Worm (Caenorhabditis elegans) whole organism, L2 larva: Measurements from ENCODE around the gene Y66D12A.6.

Source experiments
- C34F6.9 ChIP-seq: fragments of 150-350 bp; optimal IDR thresholded peaks from 2 replicates; lab custom pipeline; 2014; ENCODE audit warnings: missing biosample characterization, missing genetic modification characterization
- F13H6.1 ChIP-seq: sonication (generic microtip); optimal IDR thresholded peaks from 2 replicates; lab custom pipeline; 2016; ENCODE audit warnings: missing genetic modification characterization, missing compliant biosample characterization
- R02D3.7 ChIP-seq: fragments of 150-350 bp; optimal IDR thresholded peaks from 2 replicates; lab custom pipeline; 2014; ENCODE audit warnings: missing biosample characterization, missing genetic modification characterization
- ZK546.5 ChIP-seq: sonication (generic microtip); optimal IDR thresholded peaks from 2 replicates; lab custom pipeline; 2017; ENCODE audit warnings: missing biosample characterization, missing genetic modification characterization
- aly-2 ChIP-seq: fragments of 150-350 bp; optimal IDR thresholded peaks from 2 replicates; lab custom pipeline; 2014; ENCODE audit warnings: missing biosample characterization, missing genetic modification characterization
- ceh-16 ChIP-seq: fragments of 150-350 bp; optimal IDR thresholded peaks from 2 replicates; lab custom pipeline; 2014; ENCODE audit warnings: missing biosample characterization, missing genetic modification characterization
- ceh-82 ChIP-seq: fragments of 150-350 bp; optimal IDR thresholded peaks from 2 replicates; lab custom pipeline; 2014; ENCODE audit warnings: missing biosample characterization, missing genetic modification characterization
- crh-2 ChIP-seq: sonication (generic microtip); optimal IDR thresholded peaks from 2 replicates; lab custom pipeline; 2017; ENCODE audit warnings: missing biosample characterization, missing genetic modification characterization
- dmd-4 ChIP-seq: sonication (generic microtip); optimal IDR thresholded peaks from 2 replicates; lab custom pipeline; 2017; ENCODE audit warnings: missing biosample characterization, missing genetic modification characterization
- egl-27 ChIP-seq: sonication (generic microtip); optimal IDR thresholded peaks from 3 replicates; lab custom pipeline; 2017; ENCODE audit warnings: missing biosample characterization, missing genetic modification reagents, missing genetic modification characterization
- elt-1 ChIP-seq: fragments of 150-350 bp; optimal IDR thresholded peaks from 2 replicates; lab custom pipeline; 2014; ENCODE audit warnings: missing biosample characterization, missing genetic modification characterization
- elt-3 ChIP-seq: sonication (generic microtip); optimal IDR thresholded peaks from 2 replicates; lab custom pipeline; 2017; ENCODE audit warnings: missing biosample characterization, missing genetic modification characterization
- fos-1 ChIP-seq: fragments of 150-350 bp; optimal IDR thresholded peaks from 2 replicates; lab custom pipeline; 2014; ENCODE audit warnings: missing biosample characterization, missing genetic modification characterization
- gmeb-1 ChIP-seq: fragments of 150-350 bp; optimal IDR thresholded peaks from 2 replicates; lab custom pipeline; 2014; ENCODE audit warnings: missing biosample characterization, missing genetic modification characterization
- lin-11 ChIP-seq: fragments of 150-350 bp; sonication (generic microtip); optimal IDR thresholded peaks from 2 replicates; lab custom pipeline; 2014; ENCODE audit warnings: missing biosample characterization, missing genetic modification characterization, inconsistent platforms, mixed read lengths
- lin-13 ChIP-seq: fragments of 150-350 bp; optimal IDR thresholded peaks from 2 replicates; lab custom pipeline; 2014; ENCODE audit warnings: missing biosample characterization, missing genetic modification reagents, missing genetic modification characterization
- lin-39 ChIP-seq: fragments of 150-350 bp; optimal IDR thresholded peaks from 2 replicates; lab custom pipeline; 2014; ENCODE audit warnings: missing biosample characterization, missing genetic modification reagents, missing genetic modification characterization
- lsy-2 ChIP-seq, 2 experiments: fragments of 150-350 bp in 1 of 2; sonication (generic microtip) in 1 of 2; optimal IDR thresholded peaks; 2 replicates each; lab custom pipeline; 2014 to 2017; ENCODE audit warnings: missing biosample characterization in 2 of 2, missing genetic modification characterization in 2 of 2
- mab-5 ChIP-seq: fragments of 150-350 bp; optimal IDR thresholded peaks from 2 replicates; lab custom pipeline; 2014; ENCODE audit warnings: missing biosample characterization, missing genetic modification characterization
- mbf-1 ChIP-seq: sonication (generic microtip); optimal IDR thresholded peaks from 2 replicates; lab custom pipeline; 2017; ENCODE audit warnings: missing biosample characterization, missing genetic modification characterization
- mdl-1 ChIP-seq, 2 experiments: fragments of 150-350 bp in 1 of 2; sonication (generic microtip) in 1 of 2; optimal IDR thresholded peaks; 2 replicates each; lab custom pipeline; 2017; ENCODE audit warnings: missing biosample characterization in 2 of 2, missing genetic modification characterization in 2 of 2
- nhr-10 ChIP-seq: sonication (generic microtip); optimal IDR thresholded peaks from 2 replicates; lab custom pipeline; 2017; ENCODE audit warnings: missing biosample characterization, missing genetic modification characterization
- nhr-12 ChIP-seq: fragments of 150-350 bp; optimal IDR thresholded peaks from 2 replicates; lab custom pipeline; 2014; ENCODE audit warnings: missing biosample characterization, missing genetic modification characterization
- nhr-129 ChIP-seq: fragments of 150-350 bp; optimal IDR thresholded peaks from 2 replicates; lab custom pipeline; 2014; ENCODE audit warnings: missing biosample characterization, missing genetic modification characterization
- nhr-21 ChIP-seq: fragments of 150-350 bp; optimal IDR thresholded peaks from 2 replicates; lab custom pipeline; 2014; ENCODE audit warnings: missing biosample characterization, missing genetic modification characterization
- nhr-23 ChIP-seq: fragments of 150-350 bp; optimal IDR thresholded peaks from 2 replicates; lab custom pipeline; 2014; ENCODE audit warnings: missing biosample characterization, missing genetic modification reagents, missing genetic modification characterization
- nhr-237 ChIP-seq: fragments of 150-350 bp; optimal IDR thresholded peaks from 2 replicates; lab custom pipeline; 2014; ENCODE audit warnings: missing biosample characterization, missing genetic modification characterization
- nhr-25 ChIP-seq: fragments of 150-350 bp; sonication (generic microtip); optimal IDR thresholded peaks from 3 replicates; lab custom pipeline; 2014; ENCODE audit warnings: missing biosample characterization, missing genetic modification characterization
- nhr-6 ChIP-seq: fragments of 150-350 bp; optimal IDR thresholded peaks from 2 replicates; lab custom pipeline; 2014; ENCODE audit warnings: missing biosample characterization, missing genetic modification characterization
- peb-1 ChIP-seq: fragments of 150-350 bp; optimal IDR thresholded peaks from 2 replicates; lab custom pipeline; 2014; ENCODE audit warnings: missing biosample characterization, missing genetic modification characterization
- sem-4 ChIP-seq: fragments of 150-350 bp; optimal IDR thresholded peaks from 2 replicates; lab custom pipeline; 2014; ENCODE audit warnings: missing biosample characterization, missing genetic modification reagents, missing genetic modification characterization
- sma-9 ChIP-seq, 2 experiments: fragments of 150-350 bp in 1 of 2; sonication (generic microtip) in 1 of 2; optimal IDR thresholded peaks; 2 replicates each; lab custom pipeline; 2014 to 2016; ENCODE audit warnings: missing genetic modification characterization in 2 of 2, mild to moderate bottlenecking in 1 of 2, missing biosample characterization in 1 of 2, missing compliant biosample characterization in 1 of 2, missing genetic modification reagents in 1 of 2, moderate library complexity in 1 of 2
- snpc-4 ChIP-seq: fragments of 150-350 bp; optimal IDR thresholded peaks from 2 replicates; lab custom pipeline; 2014; ENCODE audit warnings: missing biosample characterization, missing genetic modification characterization
- unc-39 ChIP-seq: fragments of 150-350 bp; optimal IDR thresholded peaks from 2 replicates; lab custom pipeline; 2014; ENCODE audit warnings: missing biosample characterization, missing genetic modification characterization
- unc-55 ChIP-seq: fragments of 150-350 bp; sonication (generic microtip); optimal IDR thresholded peaks from 3 replicates; lab custom pipeline; 2014; ENCODE audit warnings: missing biosample characterization, missing genetic modification reagents, missing genetic modification characterization
- zag-1 ChIP-seq: fragments of 150-350 bp; optimal IDR thresholded peaks from 2 replicates; lab custom pipeline; 2014; ENCODE audit warnings: missing biosample characterization, missing genetic modification characterization
- ztf-1 ChIP-seq: fragments of 200-800 bp; sonication (Bioruptor generic); conservative IDR thresholded peaks from 2 replicates; pipeline ENCODE4 v1.3.6; 2022; ENCODE audit warnings: missing genetic modification characterization, missing compliant biosample characterization
- ztf-11 ChIP-seq: sonication (generic microtip); optimal IDR thresholded peaks from 2 replicates; lab custom pipeline; 2017; ENCODE audit warnings: missing biosample characterization, missing genetic modification characterization

Y66D12A.6 gene

DNA sequence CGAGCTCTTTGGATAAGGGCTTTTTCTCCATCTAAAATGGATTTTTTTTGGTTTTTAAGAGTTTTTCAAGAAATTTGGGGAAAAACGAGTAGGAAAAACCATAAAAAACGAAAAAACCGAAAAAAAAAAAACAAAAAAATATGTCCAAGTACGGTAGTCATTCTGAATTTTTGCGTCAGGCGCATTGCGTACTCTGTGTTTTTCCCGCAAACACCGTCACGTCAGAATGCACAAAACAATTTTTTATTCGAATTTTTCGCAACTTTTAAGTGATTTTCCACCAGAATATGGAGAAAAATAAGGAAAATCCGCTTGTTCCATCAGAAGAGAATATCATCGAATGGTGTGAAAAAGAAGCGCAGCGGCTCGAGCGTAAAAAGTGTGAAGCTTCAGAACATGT, at the start of gene Y66D12A.6, which contains the start of gene ceh-92:
TSS of gene Y66D12A.6 (minus strand) at position 31 of the 400 bp plus-strand sequence.
TSS of gene ceh-92 (plus strand) at position 229 of the 400 bp plus-strand sequence.
- TF ChIP-seq nhr-237 (tag; lab: Kevin White, UChicago) (no peak), lsy-2 (tag; optimal IDR thresholded peaks at IDR 0.05; lab: Kevin White, UChicago) (no peak), fos-1 (no peak), sma-9 (GFP tag; optimal IDR thresholded peaks at IDR 0.05; lab: Kevin White, UChicago) (no peak), sma-9 (tag; optimal IDR thresholded peaks at IDR 0.05; lab: Kevin White, UChicago) (no peak), elt-1 (tag; lab: Kevin White, UChicago) (no peak), aly-2 (tag; lab: Kevin White, UChicago) (no peak), elt-3 (tag; lab: Kevin White, UChicago) (no peak), egl-27 (no peak), lin-39 (no peak), gmeb-1 (no peak), mdl-1 (tag; optimal IDR thresholded peaks at IDR 0.05; lab: Kevin White, UChicago) (no peak), ceh-82 (tag; lab: Kevin White, UChicago) (no peak), mbf-1 (no peak), ZK546.5 (tag; lab: Kevin White, UChicago) (no peak), sem-4 (tag; lab: Kevin White, UChicago) (no peak), peb-1 (no peak), ceh-16 (no peak), ztf-11 (no peak)

DNA sequence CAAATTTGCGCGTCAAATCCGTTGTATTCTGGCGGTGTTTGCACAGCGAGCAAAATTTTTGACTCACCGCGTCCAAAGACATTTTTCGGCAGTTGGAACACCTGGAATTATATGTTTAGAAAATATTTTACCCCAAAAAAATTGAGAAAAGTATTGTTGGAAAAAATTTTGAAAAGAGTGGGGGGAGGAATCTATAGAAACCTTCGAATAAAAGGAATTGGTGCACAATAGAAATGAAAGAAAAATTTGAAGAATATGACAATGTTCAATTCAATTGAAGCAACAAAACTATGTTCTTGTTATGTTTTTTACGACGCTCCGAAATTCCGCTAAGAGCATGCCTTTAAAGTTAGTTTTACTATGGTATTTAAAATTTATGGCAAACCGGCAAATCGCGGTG, 48.2 kb upstream of the Y66D12A.6 start, which contains the start of gene Y66A7A.7:
TSS of gene Y66A7A.7 (minus strand) at position 101 of the 400 bp plus-strand sequence.
- TF ChIP-seq nhr-129 (tag; lab: Kevin White, UChicago) (no peak), nhr-25 (no peak), ztf-11 (no peak), nhr-12 (tag; lab: Kevin White, UChicago) (no peak), gmeb-1 (no peak), unc-39 (tag; lab: Kevin White, UChicago) (no peak)

DNA sequence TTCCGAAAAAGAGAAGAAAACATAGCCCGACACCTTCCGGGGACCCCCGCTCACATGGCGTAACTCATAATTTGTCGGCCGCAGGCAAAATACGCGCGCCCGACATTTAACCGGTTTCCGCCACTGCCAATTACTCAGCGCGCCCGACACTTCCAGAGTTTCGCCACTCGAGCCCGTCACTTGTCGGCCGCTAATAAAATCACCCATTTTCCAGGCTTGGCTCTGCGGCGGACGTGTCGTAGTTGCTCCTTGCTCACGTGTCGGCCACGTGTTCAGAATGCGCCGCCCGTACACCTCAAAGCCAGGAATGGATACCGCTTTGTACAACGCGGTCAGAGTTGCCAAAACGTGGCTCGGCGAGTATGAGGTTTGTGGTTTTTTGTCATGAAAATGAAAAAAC, 46.4 kb upstream of the Y66D12A.6 start:
- TF ChIP-seq dmd-4 (tag; lab: Kevin White, UChicago) (no peak), lin-11 (tag; lab: Kevin White, UChicago) (no peak), lin-13 (GFP tag; lab: Kevin White, UChicago) (no peak), nhr-129 (tag; lab: Kevin White, UChicago) (no peak), zag-1 (tag; lab: Kevin White, UChicago) (no peak), nhr-21 (tag; lab: Kevin White, UChicago) (no peak), nhr-237 (tag; lab: Kevin White, UChicago) (no peak), nhr-25 (no peak), unc-55 (GFP tag; lab: Kevin White, UChicago) (no peak), lin-39 (no peak), nhr-6 (tag; lab: Kevin White, UChicago) (no peak), lsy-2 (tag; optimal IDR thresholded peaks at IDR 0.05; lab: Kevin White, UChicago) (no peak), ZK546.5 (tag; lab: Kevin White, UChicago) (no peak), crh-2 (tag; lab: Kevin White, UChicago) (no peak)
- TF ChIP-seq, all 48 proteins: peak for 0

DNA sequence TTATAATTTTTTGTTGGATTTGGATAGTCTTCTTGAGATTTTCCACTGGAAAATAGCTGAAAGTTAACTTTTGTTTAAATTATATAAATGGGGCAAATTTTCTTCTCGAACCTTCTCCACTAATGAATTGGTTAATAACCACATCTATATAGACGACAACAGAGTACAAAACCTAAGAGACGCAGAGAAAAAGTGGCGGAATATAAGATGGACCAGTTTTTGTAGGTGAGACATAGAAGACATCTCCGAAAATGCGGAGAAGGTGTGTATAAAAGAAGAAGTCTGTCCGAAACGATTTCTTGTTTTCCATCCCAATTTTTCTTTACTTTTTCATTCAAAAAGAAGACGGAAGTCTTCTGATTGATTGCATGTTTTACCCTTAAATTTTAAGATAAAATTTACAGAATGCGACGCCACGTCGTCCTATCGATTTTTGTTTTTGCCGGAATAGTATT, 43.7 kb upstream of the Y66D12A.6 start, which contains the start of gene gly-8:
TSS of gene gly-8 (plus strand) at position 405 of the 455 bp plus-strand sequence.
- TF ChIP-seq nhr-25, result peak; percentile 72
- TF ChIP-seq gmeb-1, result no peak
- no peak for TF ChIP-seq R02D3.7 (tag; lab: Kevin White, UChicago)
- no peak for TF ChIP-seq ztf-1 (GFP tag; lab: Robert Waterston, UW)
- TF ChIP-seq nhr-129 (tag; lab: Kevin White, UChicago), result no peak
- no peak for TF ChIP-seq nhr-23 (tag; lab: Kevin White, UChicago)
- TF ChIP-seq snpc-4 (tag; lab: Kevin White, UChicago), result no peak
- TF ChIP-seq ztf-11, result no peak
- no peak for TF ChIP-seq C34F6.9 (tag; lab: Kevin White, UChicago)
- peak in 1 of 2 experiments; percentile 12 for TF ChIP-seq lsy-2 (tag; optimal IDR thresholded peaks at IDR 0.05; lab: Kevin White, UChicago)
- no peak for TF ChIP-seq F13H6.1 (tag; lab: Kevin White, UChicago)
- TF ChIP-seq egl-27, result no peak
- no peak for TF ChIP-seq nhr-237 (tag; lab: Kevin White, UChicago)
- TF ChIP-seq aly-2 (tag; lab: Kevin White, UChicago), result no peak
- TF ChIP-seq mdl-1 (tag; optimal IDR thresholded peaks at IDR 0.05; lab: Kevin White, UChicago), result no peak
- TF ChIP-seq sem-4 (tag; lab: Kevin White, UChicago), result peak; percentile 35
- no peak for TF ChIP-seq unc-55 (GFP tag; lab: Kevin White, UChicago)
- no peak for TF ChIP-seq mab-5
- TF ChIP-seq unc-39 (tag; lab: Kevin White, UChicago), result no peak
- no peak for TF ChIP-seq nhr-10
- TF ChIP-seq lin-39, result no peak
